Worm (Caenorhabditis elegans) whole organism, L4 larva: ENCODE results near the gene rsr-2.

ENCODE experiments used
- F10B5.3 ChIP-seq: sonication (generic microtip); optimal IDR thresholded peaks from 2 replicates; lab custom pipeline; 2016; ENCODE audit warnings: mild to moderate bottlenecking, missing genetic modification characterization, missing compliant biosample characterization
- Y5F2A.4 ChIP-seq: fragments of 200-800 bp; sonication (Bioruptor generic); optimal IDR thresholded peaks from 2 replicates; lab custom pipeline; 2018; ENCODE audit warnings: mild to moderate bottlenecking, missing genetic modification characterization, missing compliant biosample characterization
- ceh-82 ChIP-seq: sonication (generic microtip); optimal IDR thresholded peaks from 2 replicates; lab custom pipeline; 2017; ENCODE audit warnings: missing biosample characterization, missing genetic modification characterization
- egl-43 ChIP-seq: fragments of 200-800 bp; sonication (Bioruptor generic); IDR thresholded peaks from 2 replicates; pipeline ENCODE4 v1.3.6; 2022; ENCODE audit warnings: missing genetic modification reagents, missing genetic modification characterization, missing compliant biosample characterization
- madf-5 ChIP-seq, 2 experiments: fragments of 200-800 bp; sonication (Bioruptor generic); IDR thresholded peaks; 2 replicates each; pipeline ENCODE4 v1.3.6; 2022; ENCODE audit warnings: missing compliant biosample characterization in 2 of 2, missing genetic modification characterization in 2 of 2
- nhr-111 ChIP-seq: fragments of 200-800 bp; sonication (Bioruptor generic); optimal IDR thresholded peaks from 2 replicates; lab custom pipeline; 2018; ENCODE audit warnings: mild to moderate bottlenecking, missing genetic modification characterization, missing compliant biosample characterization
- pqm-1 ChIP-seq: sonication (generic microtip); optimal IDR thresholded peaks from 2 replicates; lab custom pipeline; 2017; ENCODE audit warnings: missing biosample characterization, missing genetic modification characterization
- skn-1 ChIP-seq: fragments of 150-350 bp; optimal IDR thresholded peaks from 2 replicates; lab custom pipeline; 2014; ENCODE audit warnings: missing biosample characterization, missing genetic modification characterization
- unc-130 ChIP-seq: sonication (generic microtip); optimal IDR thresholded peaks from 2 replicates; lab custom pipeline; 2016; ENCODE audit warnings: missing genetic modification reagents, missing genetic modification characterization, missing compliant biosample characterization

ce11 chrII:12175398-12175797 is 49.8 kb upstream of the rsr-2 start:
- TF ChIP-seq ceh-82 (tag; lab: Kevin White, UChicago) (no peak), unc-130 (no peak), skn-1 (tag; lab: Kevin White, UChicago) (no peak), Y5F2A.4 (GFP tag; lab: Kevin White, UChicago) (no peak), madf-5 (GFP tag; IDR thresholded peaks at IDR 0.05; lab: Robert Waterston, UW) (no peak), nhr-111 (GFP tag; lab: Kevin White, UChicago) (no peak), egl-43 (peak; percentile 56; the same call in 1 of the 2 replicates), pqm-1 (tag; lab: Kevin White, UChicago) (no peak), F10B5.3 (tag; lab: Kevin White, UChicago) (no peak)
